Fruit fly (Drosophila melanogaster): ENCODE measurements around the gene CG12607.

The CG12607 gene

dm6 chr3L:4431111-4431730, 15.2 kb upstream of the CG12607 start:
- no peak for TF ChIP-seq CG7045 (GFP tag; optimal IDR thresholded peaks at IDR 0.05)
- no peak for TF ChIP-seq CG7101 (tag; optimal IDR thresholded peaks at IDR 0.05)
- TF ChIP-seq cnc (optimal IDR thresholded peaks at IDR 0.05): no peak
- no peak for TF ChIP-seq Mnt (GFP tag; optimal IDR thresholded peaks at IDR 0.05)
- TF ChIP-seq Clk (GFP tag; optimal IDR thresholded peaks at IDR 0.05): no peak
- no peak for TF ChIP-seq cic (GFP tag; optimal IDR thresholded peaks at IDR 0.05)
- TF ChIP-seq ovo (GFP tag; optimal IDR thresholded peaks at IDR 0.05): no peak
- TF ChIP-seq CG12768 (GFP tag; optimal IDR thresholded peaks at IDR 0.05): no peak
- no peak for TF ChIP-seq pad (GFP tag; optimal IDR thresholded peaks at IDR 0.05)
- TF ChIP-seq bab1 (GFP tag; optimal IDR thresholded peaks at IDR 0.05): no peak
- no peak for TF ChIP-seq toe (GFP tag; optimal IDR thresholded peaks at IDR 0.05)
- no peak for TF ChIP-seq CG14711 (tag; optimal IDR thresholded peaks at IDR 0.05)
- no peak for TF ChIP-seq Crg-1 (GFP tag; optimal IDR thresholded peaks at IDR 0.05)
- TF ChIP-seq kay (GFP tag; ENCODE audit: borderline replicate concordance): no peak
- TF ChIP-seq CG1620 (GFP tag; optimal IDR thresholded peaks at IDR 0.05): no peak
- TF ChIP-seq CG33017 (tag; optimal IDR thresholded peaks at IDR 0.05): no peak
- no peak for TF ChIP-seq Hr96 (GFP tag; optimal IDR thresholded peaks at IDR 0.05)

dm6 chr3L:4436421-4436820, 10.0 kb upstream of the CG12607 start, which contains the start of gene CG15021:
CG15021 (plus strand) TSS chr3L:4436721.
- no peak for TF ChIP-seq cic (GFP tag; optimal IDR thresholded peaks at IDR 0.05)
- TF ChIP-seq Crg-1 (GFP tag; optimal IDR thresholded peaks at IDR 0.05): no peak
- no peak for TF ChIP-seq pad (GFP tag; optimal IDR thresholded peaks at IDR 0.05)
- TF ChIP-seq bab1 (GFP tag; optimal IDR thresholded peaks at IDR 0.05): no peak
- no peak for TF ChIP-seq tj (GFP tag; optimal IDR thresholded peaks at IDR 0.05)
- TF ChIP-seq toe (GFP tag; optimal IDR thresholded peaks at IDR 0.05): no peak
- no peak for TF ChIP-seq CG14711 (tag; optimal IDR thresholded peaks at IDR 0.05)
- TF ChIP-seq CG11617 (GFP tag; optimal IDR thresholded peaks at IDR 0.05): no peak
- no peak for TF ChIP-seq CG1620 (GFP tag; optimal IDR thresholded peaks at IDR 0.05)
- no peak for TF ChIP-seq Clk (GFP tag; optimal IDR thresholded peaks at IDR 0.05)
- no peak for TF ChIP-seq CG33017 (tag; optimal IDR thresholded peaks at IDR 0.05)
- no peak for TF ChIP-seq CG7045 (GFP tag; optimal IDR thresholded peaks at IDR 0.05)
- TF ChIP-seq ovo (GFP tag; optimal IDR thresholded peaks at IDR 0.05): no peak
- TF ChIP-seq cnc (optimal IDR thresholded peaks at IDR 0.05): no peak
- no peak for TF ChIP-seq kay (GFP tag; ENCODE audit: borderline replicate concordance)
- TF ChIP-seq CG5204 (GFP tag; optimal IDR thresholded peaks at IDR 0.05): no peak
- no peak for TF ChIP-seq Mnt (GFP tag; optimal IDR thresholded peaks at IDR 0.05)
- TF ChIP-seq Hr96 (GFP tag; optimal IDR thresholded peaks at IDR 0.05): no peak
- no peak for TF ChIP-seq CG7101 (tag; optimal IDR thresholded peaks at IDR 0.05)

- TF ChIP-seq CG12768 (GFP tag; optimal IDR thresholded peaks at IDR 0.05): no peak
- no peak for TF ChIP-seq Crg-1 (GFP tag; optimal IDR thresholded peaks at IDR 0.05)
- no peak for TF ChIP-seq CG1620 (GFP tag; optimal IDR thresholded peaks at IDR 0.05)
- TF ChIP-seq CG14711 (tag; optimal IDR thresholded peaks at IDR 0.05): no peak
- TF ChIP-seq pad (GFP tag; optimal IDR thresholded peaks at IDR 0.05): no peak
These were observed 6.2 kb upstream of the CG12607 start for dm6 chr3L:4440153-4440552.

- TF ChIP-seq Crg-1 (GFP tag; optimal IDR thresholded peaks at IDR 0.05) (no peak), cic (GFP tag; optimal IDR thresholded peaks at IDR 0.05) (no peak), kay (GFP tag; ENCODE audit: borderline replicate concordance) (no peak), CG5204 (GFP tag; optimal IDR thresholded peaks at IDR 0.05) (no peak), CG1620 (GFP tag; optimal IDR thresholded peaks at IDR 0.05) (no peak), CG11617 (GFP tag; optimal IDR thresholded peaks at IDR 0.05) (no peak), pad (GFP tag; optimal IDR thresholded peaks at IDR 0.05) (no peak), toe (GFP tag; optimal IDR thresholded peaks at IDR 0.05) (no peak), CG33017 (tag; optimal IDR thresholded peaks at IDR 0.05) (no peak), Clk (GFP tag; optimal IDR thresholded peaks at IDR 0.05) (no peak), CG12768 (GFP tag; optimal IDR thresholded peaks at IDR 0.05) (no peak), cnc (optimal IDR thresholded peaks at IDR 0.05) (no peak), CG7101 (tag; optimal IDR thresholded peaks at IDR 0.05) (no peak), ovo (GFP tag; optimal IDR thresholded peaks at IDR 0.05) (no peak), Mnt (GFP tag; optimal IDR thresholded peaks at IDR 0.05) (no peak), CG7045 (GFP tag; optimal IDR thresholded peaks at IDR 0.05) (no peak), Hr96 (GFP tag; optimal IDR thresholded peaks at IDR 0.05) (no peak), tj (GFP tag; optimal IDR thresholded peaks at IDR 0.05) (no peak), CG14711 (tag; optimal IDR thresholded peaks at IDR 0.05) (no peak), bab1 (GFP tag; optimal IDR thresholded peaks at IDR 0.05) (no peak)
These were observed 4.2 kb upstream of the CG12607 start for dm6 chr3L:4442168-4442567.

dm6 chr3L:4445824-4446223, 549 bp upstream of the CG12607 start:
- TF ChIP-seq CG1620 (GFP tag; optimal IDR thresholded peaks at IDR 0.05) (no peak), kay (GFP tag; ENCODE audit: borderline replicate concordance) (peak; percentile 27)

dm6 chr3L:4447229-4447628, 856 bp downstream of the CG12607 start:
- TF ChIP-seq CG7101 (tag; optimal IDR thresholded peaks at IDR 0.05) (no peak), Mnt (GFP tag; optimal IDR thresholded peaks at IDR 0.05) (no peak), kay (GFP tag; ENCODE audit: borderline replicate concordance) (no peak), CG33017 (tag; optimal IDR thresholded peaks at IDR 0.05) (no peak), bab1 (GFP tag; optimal IDR thresholded peaks at IDR 0.05) (no peak), ovo (GFP tag; optimal IDR thresholded peaks at IDR 0.05) (no peak), Hr96 (GFP tag; optimal IDR thresholded peaks at IDR 0.05) (no peak), cnc (optimal IDR thresholded peaks at IDR 0.05) (no peak), CG7045 (GFP tag; optimal IDR thresholded peaks at IDR 0.05) (no peak), cic (GFP tag; optimal IDR thresholded peaks at IDR 0.05) (no peak), CG12768 (GFP tag; optimal IDR thresholded peaks at IDR 0.05) (no peak)

Data from whole organism, adult.